Worm (Caenorhabditis elegans): ENCODE data around the gene T24C4.5.

Gene T24C4.5

DNA sequence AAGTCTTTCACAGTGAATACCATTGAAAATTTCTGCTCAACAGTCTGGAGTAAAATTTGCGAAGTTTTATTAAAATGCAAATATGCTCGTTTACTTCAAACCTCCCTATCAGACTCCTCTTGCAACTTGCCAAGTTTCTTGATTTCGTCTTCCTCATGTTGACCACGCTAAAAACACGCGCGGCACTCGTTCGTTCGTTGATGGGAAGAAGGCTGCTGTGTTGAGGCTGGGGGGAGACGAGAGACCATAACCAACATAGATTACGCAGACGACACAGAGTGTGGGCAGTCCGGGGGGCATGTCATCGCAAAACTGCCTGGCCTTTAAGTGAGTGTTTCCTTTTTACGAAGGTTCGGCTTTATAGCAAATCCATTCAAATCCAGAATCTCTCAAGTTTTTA, 35.5 kb downstream of the T24C4.5 start (continued):
- TF ChIP-seq nhr-41 (GFP tag; IDR thresholded peaks at IDR 0.05) (no peak), zfp-3 (GFP tag; conservative IDR thresholded peaks at IDR 0.05) (no peak), madf-5 (GFP tag; IDR thresholded peaks at IDR 0.05) (no peak), php-3 (GFP tag; IDR thresholded peaks at IDR 0.05) (no peak), dpl-1 (GFP tag; optimal IDR thresholded peaks at IDR 0.05) (peak; percentile 15), daf-8 (GFP tag; IDR thresholded peaks at IDR 0.05) (no peak), daf-16 (GFP tag; optimal IDR thresholded peaks at IDR 0.05) (no peak), daf-16 (tag; optimal IDR thresholded peaks at IDR 0.05) (peak; percentile 68), nhr-48 (tag; optimal IDR thresholded peaks at IDR 0.05) (peak; percentile 18), F49E8.2 (tag; optimal IDR thresholded peaks at IDR 0.05; ENCODE audit: borderline replicate concordance) (no peak), tag-97 (GFP tag; IDR thresholded peaks at IDR 0.05) (no peak), fkh-10 (GFP tag; optimal IDR thresholded peaks at IDR 0.05) (no peak), Y5F2A.4 (GFP tag; optimal IDR thresholded peaks at IDR 0.05) (no peak), hmg-1.1 (GFP tag; IDR thresholded peaks at IDR 0.05) (peak; percentile 54), nhr-77 (tag; optimal IDR thresholded peaks at IDR 0.05) (no peak), arid-1 (GFP tag; conservative IDR thresholded peaks at IDR 0.05) (no peak), unc-39 (tag; optimal IDR thresholded peaks at IDR 0.05) (no peak), daf-19 (GFP tag; conservative IDR thresholded peaks at IDR 0.05) (no peak), saeg-2 (GFP tag; IDR thresholded peaks at IDR 0.05) (no peak), F37D6.2 (tag; optimal IDR thresholded peaks at IDR 0.05) (no peak), lim-7 (GFP tag; IDR thresholded peaks at IDR 0.05) (no peak), egl-27 (tag; optimal IDR thresholded peaks at IDR 0.05) (no peak), nhr-28 (tag; optimal IDR thresholded peaks at IDR 0.05) (peak; percentile 55), mes-2 (tag; optimal IDR thresholded peaks at IDR 0.05; ENCODE audit: poor library complexity, severe bottlenecking) (peak; percentile 27), mxl-3 (GFP tag; optimal IDR thresholded peaks at IDR 0.05) (peak; percentile 96), mep-1 (tag; optimal IDR thresholded peaks at IDR 0.05) (peak; percentile 57), sdz-12 (GFP tag; optimal IDR thresholded peaks at IDR 0.05) (no peak)

DNA sequence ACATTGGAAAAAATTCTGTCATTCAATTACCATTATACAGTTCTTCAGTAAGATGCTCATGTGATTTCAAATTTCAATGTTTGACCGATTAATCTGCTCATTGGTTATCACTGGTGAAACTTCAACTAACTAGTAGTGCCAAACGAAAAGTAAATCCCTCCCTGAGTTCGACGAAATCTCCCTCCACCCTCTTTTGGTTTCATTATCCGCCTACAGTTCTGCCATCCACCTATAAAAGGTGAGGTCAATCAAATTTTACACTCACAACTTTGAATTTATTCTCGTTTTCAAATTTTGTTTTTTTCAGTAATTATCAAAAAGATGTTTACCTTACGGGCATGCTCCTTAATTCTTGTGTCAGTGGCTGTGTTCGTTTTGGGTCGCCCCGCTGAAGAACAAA, 36.9 kb downstream of the T24C4.5 start, which contains the start of gene far-8:
Gene far-8, plus strand, starts transcription at position 301 of the 400 bp plus-strand sequence.
- no peak for TF ChIP-seq vab-7 (GFP tag; IDR thresholded peaks at IDR 0.05)
- TF ChIP-seq ztf-11 (tag; optimal IDR thresholded peaks at IDR 0.05) = no peak
- TF ChIP-seq Y105C5A.15 (GFP tag; IDR thresholded peaks at IDR 0.05) = no peak
- TF ChIP-seq set-16 (GFP tag; IDR thresholded peaks at IDR 0.05) = no peak

ce11 chrIII:841177-841576, 38.4 kb downstream of the T24C4.5 start, which contains the start of gene K02F3.9:
Gene K02F3.9 (minus strand): TSS chrIII:841366.
- no peak for TF ChIP-seq snpc-1.2 (GFP tag; IDR thresholded peaks at IDR 0.05)
- peak; percentile 2 for TF ChIP-seq hlh-30 (tag; optimal IDR thresholded peaks at IDR 0.05; ENCODE audit: insufficient read depth)

DNA sequence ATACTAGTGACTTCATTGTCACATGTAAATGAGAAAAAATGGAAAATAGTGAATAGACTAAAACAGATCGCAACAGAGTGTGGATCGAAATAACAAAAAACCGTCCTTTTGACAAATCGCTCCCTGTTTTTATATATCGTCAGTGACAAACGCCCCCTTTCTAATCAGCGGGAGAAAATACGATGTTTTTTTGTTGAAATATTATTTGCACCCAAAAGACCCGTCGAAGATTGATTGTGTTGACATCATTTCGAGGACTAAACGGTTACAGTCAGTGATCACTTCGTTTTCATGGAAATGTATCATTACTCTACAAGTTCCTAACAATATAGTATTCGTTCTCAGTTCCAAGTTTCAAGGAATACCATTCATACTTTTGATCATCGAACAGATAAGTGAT, 40.0 kb downstream of the T24C4.5 start, which contains the start of gene dos-3:
Gene dos-3, minus strand, starts transcription at position 101 of the 400 bp plus-strand sequence.
- no peak for TF ChIP-seq spr-1 (tag; optimal IDR thresholded peaks at IDR 0.05)
- TF ChIP-seq daf-12 (tag; optimal IDR thresholded peaks at IDR 0.05) = no peak
- TF ChIP-seq attf-4 (tag; optimal IDR thresholded peaks at IDR 0.05) = no peak
- no peak for TF ChIP-seq unc-39 (tag; optimal IDR thresholded peaks at IDR 0.05)
- TF ChIP-seq nhr-48 (tag; optimal IDR thresholded peaks at IDR 0.05) = no peak
- TF ChIP-seq mes-2 (tag; optimal IDR thresholded peaks at IDR 0.05; ENCODE audit: poor library complexity, severe bottlenecking) = no peak
